Fruit fly (Drosophila melanogaster): ENCODE results near the gene CG16986.

Gene CG16986

dm6 chr3L:2599214-2599730, 859 bp upstream of the CG16986 start, which contains the start of the genes CG16985 and CG12182 (continued):
- TF ChIP-seq crol (GFP tag; IDR thresholded peaks at IDR 0.05) (no peak), ro (GFP tag; IDR thresholded peaks at IDR 0.05) (no peak), CG18011 (GFP tag; optimal IDR thresholded peaks at IDR 0.05) (no peak), grn (GFP tag; optimal IDR thresholded peaks at IDR 0.05) (no peak), CG3281 (GFP tag; optimal IDR thresholded peaks at IDR 0.05) (no peak), Blimp-1 (GFP tag; optimal IDR thresholded peaks at IDR 0.05) (no peak), Mes4 (GFP tag; optimal IDR thresholded peaks at IDR 0.05) (no peak), Fer2 (tag; optimal IDR thresholded peaks at IDR 0.05) (no peak), Opbp (GFP tag; IDR thresholded peaks at IDR 0.05; ENCODE audit: partially characterized antibody) (peak; percentile 69; the same call in 2 of the 3 replicates), pita (GFP tag; optimal IDR thresholded peaks at IDR 0.05) (no peak), so (GFP tag; IDR thresholded peaks at IDR 0.05) (no peak), maf-S (GFP tag; optimal IDR thresholded peaks at IDR 0.05) (no peak), CG17802 (tag; optimal IDR thresholded peaks at IDR 0.05) (no peak), ase (GFP tag; IDR thresholded peaks at IDR 0.05) (no peak), CG3995 (GFP tag; optimal IDR thresholded peaks at IDR 0.05) (no peak), CG6654 (GFP tag; optimal IDR thresholded peaks at IDR 0.05) (no peak), inv (GFP tag; IDR thresholded peaks at IDR 0.05; ENCODE audit: partially characterized antibody) (no peak), CG4328 (GFP tag; optimal IDR thresholded peaks at IDR 0.05) (no peak), zf30C (GFP tag; optimal IDR thresholded peaks at IDR 0.05) (no peak), Bteb2 (GFP tag; optimal IDR thresholded peaks at IDR 0.05) (no peak), slp2 (GFP tag; optimal IDR thresholded peaks at IDR 0.05) (no peak), ttk (GFP tag; IDR thresholded peaks at IDR 0.05) (no peak), fru (optimal IDR thresholded peaks at IDR 0.05) (no peak), sens (GFP tag) (peak; percentile 25), vnd (GFP tag; IDR thresholded peaks at IDR 0.05; ENCODE audit: partially characterized antibody) (0 out of 3 replicates have a peak, but pooled peaks have one; percentile 20), ranshi (GFP tag; IDR thresholded peaks at IDR 0.05) (no peak), Nf-YC (tag; optimal IDR thresholded peaks at IDR 0.05) (no peak), CG14014 (GFP tag; IDR thresholded peaks at IDR 0.05) (no peak), ftz-f1 (GFP tag; optimal IDR thresholded peaks at IDR 0.05) (no peak), CG11398 (GFP tag; optimal IDR thresholded peaks at IDR 0.05) (no peak), run (tag; optimal IDR thresholded peaks at IDR 0.05) (no peak), prd (optimal IDR thresholded peaks at IDR 0.05) (no peak), prd (GFP tag; IDR thresholded peaks at IDR 0.05) (no peak), sob (GFP tag; IDR thresholded peaks at IDR 0.05) (0 out of 2 replicates have a peak, but pooled peaks have one; percentile 32), CG12942 (GFP tag; optimal IDR thresholded peaks at IDR 0.05) (no peak), corto (GFP tag; optimal IDR thresholded peaks at IDR 0.05) (no peak), dan (GFP tag; IDR thresholded peaks at IDR 0.05) (no peak), CG2199 (GFP tag; IDR thresholded peaks at IDR 0.05) (no peak), CG9609 (GFP tag; optimal IDR thresholded peaks at IDR 0.05) (no peak), Hmx (GFP tag; optimal IDR thresholded peaks at IDR 0.05) (no peak), btn (GFP tag; optimal IDR thresholded peaks at IDR 0.05) (no peak), CG12299 (tag; optimal IDR thresholded peaks at IDR 0.05) (no peak), Spps (tag; optimal IDR thresholded peaks at IDR 0.05) (no peak), MBD-R2 (GFP tag; IDR thresholded peaks at IDR 0.05) (peak; percentile 77), Dp (GFP tag; optimal IDR thresholded peaks at IDR 0.05) (peak; percentile 62), gem (tag; optimal IDR thresholded peaks at IDR 0.05) (no peak), tin (GFP tag; optimal IDR thresholded peaks at IDR 0.05) (no peak), tgo (GFP tag; IDR thresholded peaks at IDR 0.05) (no peak), CG17385 (GFP tag; optimal IDR thresholded peaks at IDR 0.05) (no peak), Med (GFP tag) (peak; percentile 83), HLHmδ (GFP tag; optimal IDR thresholded peaks at IDR 0.05) (no peak), stwl (tag; optimal IDR thresholded peaks at IDR 0.05) (peak; percentile 10)

Data from whole organism, embryonic.